Worm (Caenorhabditis elegans) whole organism, L3 larva: ENCODE measurements around the gene Y38H8A.2.

Experiments
- ama-1 ChIP-seq: fragments of 150-350 bp; optimal IDR thresholded peaks from 2 replicates; lab custom pipeline; 2018
- daf-12 ChIP-seq: fragments of 150-350 bp; optimal IDR thresholded peaks from 2 replicates; lab custom pipeline; 2014; ENCODE audit warnings: missing biosample characterization, missing genetic modification reagents, missing genetic modification characterization
- egl-27 ChIP-seq: sonication (generic microtip); optimal IDR thresholded peaks from 4 replicates; lab custom pipeline; 2017; ENCODE audit warnings: missing biosample characterization, missing genetic modification reagents, missing genetic modification characterization
- eor-1 ChIP-seq, 2 experiments: fragments of 150-350 bp; optimal IDR thresholded peaks; 2 replicates each; lab custom pipeline; 2014 to 2018; ENCODE audit warnings: missing biosample characterization in 2 of 2, missing genetic modification characterization in 2 of 2
- jun-1 ChIP-seq: fragments of 150-350 bp; optimal IDR thresholded peaks from 2 replicates; lab custom pipeline; 2014; ENCODE audit warnings: missing biosample characterization, missing genetic modification reagents, missing genetic modification characterization
- lin-39 ChIP-seq: fragments of 150-350 bp; optimal IDR thresholded peaks from 2 replicates; lab custom pipeline; 2018; ENCODE audit warnings: missing biosample characterization, missing genetic modification reagents, missing genetic modification characterization
- nhr-11 ChIP-seq: fragments of 150-350 bp; optimal IDR thresholded peaks from 2 replicates; lab custom pipeline; 2014; ENCODE audit warnings: missing biosample characterization, missing genetic modification characterization
- unc-39 ChIP-seq: sonication (generic microtip); optimal IDR thresholded peaks from 4 replicates; lab custom pipeline; 2017; ENCODE audit warnings: missing biosample characterization, missing genetic modification characterization
- zag-1 ChIP-seq: fragments of 150-350 bp; optimal IDR thresholded peaks from 2 replicates; lab custom pipeline; 2014; ENCODE audit warnings: missing biosample characterization, missing genetic modification characterization

ce11 chrIV:13460876-13461275, 13.4 kb upstream of the Y38H8A.2 start, which contains the start of gene Y38H8A.12:
- TF ChIP-seq zag-1 = no peak
- TF ChIP-seq ama-1 (lab: Kevin White, UChicago) = no peak
- TF ChIP-seq jun-1 (tag; lab: Kevin White, UChicago) = no peak
- no peak for TF ChIP-seq eor-1 (tag; optimal IDR thresholded peaks at IDR 0.05; lab: Kevin White, UChicago)
- no peak for TF ChIP-seq lin-39 (tag; lab: Kevin White, UChicago)
- no peak for TF ChIP-seq egl-27
- no peak for TF ChIP-seq unc-39 (tag; lab: Kevin White, UChicago)
- no peak for TF ChIP-seq daf-12 (tag; lab: Kevin White, UChicago)
- no peak for TF ChIP-seq nhr-11 (tag; lab: Kevin White, UChicago)
